Worm (Caenorhabditis elegans) whole organism, late embryonic: ENCODE results near the gene grd-9.

Experiments
- F13H6.1 ChIP-seq: sonication (generic microtip); optimal IDR thresholded peaks from 2 replicates; lab custom pipeline; 2016; ENCODE audit warnings: missing genetic modification characterization, missing compliant biosample characterization
- K02D7.2 ChIP-seq: sonication (generic microtip); optimal IDR thresholded peaks from 2 replicates; lab custom pipeline; 2017; ENCODE audit warnings: mild to moderate bottlenecking, missing genetic modification characterization, missing compliant biosample characterization
- K09A11.1 ChIP-seq: sonication (generic microtip); optimal IDR thresholded peaks from 2 replicates; lab custom pipeline; 2017; ENCODE audit warnings: antibody characterized with exemption, mild to moderate bottlenecking, missing genetic modification characterization, missing compliant biosample characterization; ENCODE audit not compliant: insufficient read depth
- ceh-14 ChIP-seq: sonication (generic microtip); optimal IDR thresholded peaks from 2 replicates; lab custom pipeline; 2016; ENCODE audit warnings: missing genotype, missing genetic modification characterization, missing compliant biosample characterization
- ceh-18 ChIP-seq: sonication (generic microtip); optimal IDR thresholded peaks from 2 replicates; lab custom pipeline; 2016; ENCODE audit warnings: missing genetic modification characterization, missing compliant biosample characterization
- ceh-19 ChIP-seq: fragments of 200-800 bp; sonication (Bioruptor generic); optimal IDR thresholded peaks from 2 replicates; lab custom pipeline; 2018; ENCODE audit warnings: mild to moderate bottlenecking, missing genetic modification characterization, missing compliant biosample characterization
- ceh-2 ChIP-seq: sonication (generic microtip); optimal IDR thresholded peaks from 2 replicates; lab custom pipeline; 2016; ENCODE audit warnings: missing genotype, missing genetic modification characterization, missing compliant biosample characterization
- ceh-24 ChIP-seq: sonication (generic microtip); optimal IDR thresholded peaks from 2 replicates; lab custom pipeline; 2016; ENCODE audit warnings: mild to moderate bottlenecking, missing genetic modification characterization, missing compliant biosample characterization
- ceh-30 ChIP-seq: fragments of 150-350 bp; optimal IDR thresholded peaks from 2 replicates; lab custom pipeline; 2014; ENCODE audit warnings: missing biosample characterization, missing genetic modification characterization
- ceh-45 ChIP-seq: fragments of 200-800 bp; sonication (Bioruptor generic); IDR thresholded peaks from 2 replicates; pipeline ENCODE4 v1.3.6; 2022; ENCODE audit warnings: missing genetic modification reagents, missing genetic modification characterization, missing compliant biosample characterization
- ceh-6 ChIP-seq: fragments of 200-800 bp; sonication (Bioruptor generic); optimal IDR thresholded peaks from 2 replicates; lab custom pipeline; 2018; ENCODE audit warnings: mild to moderate bottlenecking, missing genetic modification characterization, missing compliant biosample characterization
- che-1 ChIP-seq: sonication (generic microtip); optimal IDR thresholded peaks from 2 replicates; lab custom pipeline; 2016; ENCODE audit warnings: mild to moderate bottlenecking, missing genetic modification characterization, missing compliant biosample characterization
- elt-2 ChIP-seq: sonication (generic microtip); optimal IDR thresholded peaks from 2 replicates; lab custom pipeline; 2016; ENCODE audit warnings: missing genetic modification reagents, missing genetic modification characterization, missing compliant biosample characterization
- ets-4 ChIP-seq: sonication (generic microtip); optimal IDR thresholded peaks from 2 replicates; lab custom pipeline; 2016; ENCODE audit warnings: missing genetic modification characterization, missing compliant biosample characterization
- eyg-1 ChIP-seq: sonication (generic microtip); optimal IDR thresholded peaks from 2 replicates; lab custom pipeline; 2016; ENCODE audit warnings: missing genotype, missing genetic modification characterization, missing compliant biosample characterization
- fax-1 ChIP-seq: sonication (generic microtip); optimal IDR thresholded peaks from 2 replicates; lab custom pipeline; 2016; ENCODE audit warnings: missing genotype, missing genetic modification characterization, missing compliant biosample characterization
- fkh-6 ChIP-seq: sonication (generic microtip); optimal IDR thresholded peaks from 2 replicates; lab custom pipeline; 2016; ENCODE audit warnings: missing genetic modification characterization, missing compliant biosample characterization
- gmeb-2 ChIP-seq: sonication (generic microtip); optimal IDR thresholded peaks from 2 replicates; lab custom pipeline; 2016; ENCODE audit warnings: missing genetic modification characterization, inconsistent platforms, missing compliant biosample characterization
- hlh-30 ChIP-seq: sonication (generic microtip); optimal IDR thresholded peaks from 2 replicates; lab custom pipeline; 2017; ENCODE audit warnings: antibody characterized with exemption, missing genetic modification characterization, missing compliant biosample characterization; ENCODE audit not compliant: insufficient read depth
- lim-6 ChIP-seq: sonication (generic microtip); optimal IDR thresholded peaks from 2 replicates; lab custom pipeline; 2016; ENCODE audit warnings: missing genetic modification characterization, missing compliant biosample characterization
- lin-11 ChIP-seq: fragments of 200-800 bp; sonication (Bioruptor generic); optimal IDR thresholded peaks from 2 replicates; lab custom pipeline; 2018; ENCODE audit warnings: mild to moderate bottlenecking, missing genetic modification characterization, missing compliant biosample characterization
- mec-3 ChIP-seq: sonication (generic microtip); optimal IDR thresholded peaks from 2 replicates; lab custom pipeline; 2016; ENCODE audit warnings: borderline replicate concordance, missing genetic modification characterization, missing compliant biosample characterization
- nfya-1 ChIP-seq: sonication (generic microtip); optimal IDR thresholded peaks from 2 replicates; lab custom pipeline; 2017; ENCODE audit warnings: missing genetic modification characterization, mild to moderate bottlenecking, missing compliant biosample characterization, antibody characterized with exemption, moderate library complexity
- nhr-11 ChIP-seq: fragments of 150-350 bp; optimal IDR thresholded peaks from 2 replicates; lab custom pipeline; 2014; ENCODE audit warnings: missing biosample characterization, missing genetic modification characterization
- pat-9 ChIP-seq: fragments of 200-800 bp; sonication (Bioruptor generic); optimal IDR thresholded peaks from 2 replicates; lab custom pipeline; 2018; ENCODE audit warnings: mild to moderate bottlenecking, missing genetic modification characterization, moderate library complexity, missing compliant biosample characterization
- pax-1 ChIP-seq: fragments of 150-350 bp; optimal IDR thresholded peaks from 2 replicates; lab custom pipeline; 2014; ENCODE audit warnings: missing biosample characterization, missing genetic modification characterization
- sox-2 ChIP-seq: fragments of 200-800 bp; sonication (Bioruptor generic); IDR thresholded peaks from 2 replicates; pipeline ENCODE4 v1.3.6; 2022; ENCODE audit warnings: missing genetic modification reagents, missing genetic modification characterization, missing compliant biosample characterization
- sox-4 ChIP-seq: sonication (generic microtip); optimal IDR thresholded peaks from 2 replicates; lab custom pipeline; 2017; ENCODE audit warnings: mild to moderate bottlenecking, missing genetic modification characterization, inconsistent platforms, missing compliant biosample characterization
- tbx-7 ChIP-seq: sonication (generic microtip); optimal IDR thresholded peaks from 2 replicates; lab custom pipeline; 2016; ENCODE audit warnings: missing genotype, missing genetic modification characterization, missing compliant biosample characterization
- unc-3 ChIP-seq, 2 experiments: fragments of 200-800 bp in 1 of 2; sonication (Bioruptor generic) in 1 of 2; sonication (generic microtip) in 1 of 2; conservative IDR thresholded peaks in 1 of 2; optimal IDR thresholded peaks in 1 of 2; 2 replicates each; pipeline versions ENCODE4 v1.3.6 to Lab custom; 2016 to 2022; ENCODE audit warnings: missing compliant biosample characterization in 2 of 2, missing genetic modification characterization in 2 of 2, missing genetic modification reagents in 1 of 2
- unc-42 ChIP-seq: sonication (generic microtip); optimal IDR thresholded peaks from 2 replicates; lab custom pipeline; 2016; ENCODE audit warnings: missing genotype, missing genetic modification characterization, missing compliant biosample characterization
- unc-55 ChIP-seq: sonication (generic microtip); optimal IDR thresholded peaks from 2 replicates; lab custom pipeline; 2017; ENCODE audit warnings: missing biosample characterization, missing genetic modification reagents, missing genetic modification characterization
- unc-86 ChIP-seq: sonication (generic microtip); optimal IDR thresholded peaks from 2 replicates; lab custom pipeline; 2016; ENCODE audit warnings: missing genetic modification characterization, missing compliant biosample characterization
- zip-5 ChIP-seq: sonication (generic microtip); optimal IDR thresholded peaks from 2 replicates; lab custom pipeline; 2016; ENCODE audit warnings: missing genetic modification characterization, missing compliant biosample characterization
- ztf-16 ChIP-seq: sonication (generic microtip); optimal IDR thresholded peaks from 2 replicates; lab custom pipeline; 2017; ENCODE audit warnings: missing genetic modification characterization, missing compliant biosample characterization

grd-9 gene

ce11 chrV:5880064-5880463 is 15.1 kb upstream of the grd-9 start, which contains the start of gene C02G6.3:
C02G6.3 (plus strand) TSS chrV:5880364.
- no peak for TF ChIP-seq F13H6.1 (tag; lab: Kevin White, UChicago)
- no peak for TF ChIP-seq lim-6 (tag; lab: Kevin White, UChicago)
- no peak for TF ChIP-seq tbx-7
- TF ChIP-seq ceh-19 (GFP tag; lab: Kevin White, UChicago), result no peak
- no peak for TF ChIP-seq hlh-30 (tag; lab: Kevin White, UChicago)
- TF ChIP-seq sox-4 (tag; lab: Kevin White, UChicago), result no peak
- TF ChIP-seq ceh-6 (GFP tag; lab: Kevin White, UChicago), result no peak
- no peak for TF ChIP-seq ceh-45 (GFP tag; lab: Robert Waterston, UW)
- TF ChIP-seq unc-42 (tag; lab: Kevin White, UChicago), result no peak
- TF ChIP-seq K02D7.2 (tag; lab: Kevin White, UChicago), result no peak
- no peak for TF ChIP-seq ceh-18 (tag; lab: Kevin White, UChicago)
- no peak for TF ChIP-seq ceh-2 (tag; lab: Kevin White, UChicago)
- no peak for TF ChIP-seq unc-86
- no peak for TF ChIP-seq gmeb-2 (tag; lab: Kevin White, UChicago)
- no peak for TF ChIP-seq ets-4 (tag; lab: Kevin White, UChicago)
- TF ChIP-seq ceh-14 (tag; lab: Kevin White, UChicago), result no peak
- no peak for TF ChIP-seq fkh-6 (tag; lab: Kevin White, UChicago)
- TF ChIP-seq elt-2 (tag; lab: Kevin White, UChicago), result no peak

- no peak for TF ChIP-seq ceh-14 (tag; lab: Kevin White, UChicago)
- no peak for TF ChIP-seq eyg-1
- TF ChIP-seq sox-2 (GFP tag; lab: Robert Waterston, UW), result no peak
- no peak for TF ChIP-seq sox-4 (tag; lab: Kevin White, UChicago)
- TF ChIP-seq pax-1 (tag; lab: Kevin White, UChicago), result no peak
- no peak for TF ChIP-seq lin-11 (tag; lab: Kevin White, UChicago)
- TF ChIP-seq unc-86, result no peak
- TF ChIP-seq fax-1 (tag; lab: Kevin White, UChicago), result no peak
- no peak for TF ChIP-seq ceh-2 (tag; lab: Kevin White, UChicago)
- TF ChIP-seq lim-6 (tag; lab: Kevin White, UChicago), result no peak
- TF ChIP-seq, all 69 proteins: peak for 0
Observed at ce11 chrV:5882429-5882828, 12.7 kb upstream of the grd-9 start.

- TF ChIP-seq fax-1 (tag; lab: Kevin White, UChicago) (no peak), lin-11 (tag; lab: Kevin White, UChicago) (no peak), sox-2 (GFP tag; lab: Robert Waterston, UW) (no peak)
- TF ChIP-seq, all 69 proteins: peak for 0
Observed at ce11 chrV:5883735-5884134, 11.4 kb upstream of the grd-9 start, which contains the start of gene C04E6.8. C04E6.8 (minus strand) TSS chrV:5883835.

- no peak for TF ChIP-seq unc-55
- no peak for TF ChIP-seq sox-4 (tag; lab: Kevin White, UChicago)
- TF ChIP-seq ceh-14 (tag; lab: Kevin White, UChicago), result no peak
- TF ChIP-seq pat-9 (tag; lab: Kevin White, UChicago), result no peak
- no peak for TF ChIP-seq ceh-45 (GFP tag; lab: Robert Waterston, UW)
- no peak for TF ChIP-seq ets-4 (tag; lab: Kevin White, UChicago)
- TF ChIP-seq ceh-30, result no peak
- no peak for TF ChIP-seq ceh-24
- no peak for TF ChIP-seq che-1
- TF ChIP-seq nfya-1 (tag; lab: Kevin White, UChicago), result no peak
- no peak for TF ChIP-seq zip-5 (tag; lab: Kevin White, UChicago)
- TF ChIP-seq mec-3 (tag; lab: Kevin White, UChicago), result no peak
- TF ChIP-seq elt-2 (tag; lab: Kevin White, UChicago), result no peak
- no peak for TF ChIP-seq tbx-7
- TF ChIP-seq K09A11.1 (tag; lab: Kevin White, UChicago), result no peak
- no peak for TF ChIP-seq K02D7.2 (tag; lab: Kevin White, UChicago)
- no peak for TF ChIP-seq unc-3 (GFP tag; conservative IDR thresholded peaks at IDR 0.05; lab: Robert Waterston, UW)
- TF ChIP-seq unc-3 (tag; optimal IDR thresholded peaks at IDR 0.05; lab: Kevin White, UChicago), result no peak
- TF ChIP-seq nhr-11 (tag; lab: Kevin White, UChicago), result no peak
- TF ChIP-seq ztf-16 (tag; lab: Kevin White, UChicago), result no peak
- no peak for TF ChIP-seq fkh-6 (tag; lab: Kevin White, UChicago)
- TF ChIP-seq, all 69 proteins: peak for 0
Observed at ce11 chrV:5888820-5889219, 6.3 kb upstream of the grd-9 start.
